Worm (Caenorhabditis elegans) whole organism, L4 larva: ENCODE results near the gene K03A11.6.

Source experiments
- F37D6.2 ChIP-seq: sonication (generic microtip); optimal IDR thresholded peaks from 2 replicates; lab custom pipeline; 2016; ENCODE audit warnings: mild to moderate bottlenecking, missing genetic modification characterization, missing compliant biosample characterization
- F49E8.2 ChIP-seq: sonication (generic microtip); optimal IDR thresholded peaks from 2 replicates; lab custom pipeline; 2016; ENCODE audit warnings: missing compliant biosample characterization, mild to moderate bottlenecking, missing genetic modification characterization, borderline replicate concordance
- Y5F2A.4 ChIP-seq: fragments of 200-800 bp; sonication (Bioruptor generic); optimal IDR thresholded peaks from 2 replicates; lab custom pipeline; 2018; ENCODE audit warnings: mild to moderate bottlenecking, missing genetic modification characterization, missing compliant biosample characterization
- ZK546.5 ChIP-seq, 2 experiments: sonication (generic microtip); optimal IDR thresholded peaks; 2 replicates each; lab custom pipeline; 2017; ENCODE audit warnings: missing biosample characterization in 2 of 2, missing genetic modification characterization in 2 of 2
- aha-1 ChIP-seq: fragments of 150-350 bp; peaks from one replicate; lab custom pipeline; 2014; ENCODE audit warnings: missing biosample characterization, missing genetic modification characterization
- ama-1 ChIP-seq: fragments of 150-350 bp; optimal IDR thresholded peaks from 2 replicates; lab custom pipeline; 2014; ENCODE audit warnings: inconsistent platforms, mixed read lengths
- ceh-20 ChIP-seq: fragments of 200-800 bp; sonication (Bioruptor generic); IDR thresholded peaks from 2 replicates; pipeline ENCODE4 v1.3.6; 2022; ENCODE audit warnings: missing genetic modification reagents, missing genetic modification characterization, missing compliant biosample characterization
- ceh-32 ChIP-seq: sonication (generic microtip); optimal IDR thresholded peaks from 2 replicates; lab custom pipeline; 2016; ENCODE audit warnings: mild to moderate bottlenecking, missing genetic modification characterization, missing compliant biosample characterization; ENCODE audit not compliant: poor library complexity
- ceh-62 ChIP-seq: sonication (generic microtip); optimal IDR thresholded peaks from 2 replicates; lab custom pipeline; 2017; ENCODE audit warnings: missing biosample characterization, missing genetic modification characterization
- ceh-82 ChIP-seq: sonication (generic microtip); optimal IDR thresholded peaks from 2 replicates; lab custom pipeline; 2017; ENCODE audit warnings: missing biosample characterization, missing genetic modification characterization
- ces-1 ChIP-seq: fragments of 150-350 bp; sonication (generic microtip); optimal IDR thresholded peaks from 4 replicates; lab custom pipeline; 2014; ENCODE audit warnings: missing biosample characterization, missing genetic modification reagents, missing genetic modification characterization
- cey-2 ChIP-seq: sonication (generic microtip); optimal IDR thresholded peaks from 3 replicates; lab custom pipeline; 2017; ENCODE audit warnings: missing genetic modification characterization, mild to moderate bottlenecking, missing compliant biosample characterization, antibody characterized with exemption, borderline replicate concordance; ENCODE audit not compliant: insufficient read depth
- daf-16 ChIP-seq, 3 experiments: sonication (generic microtip); optimal IDR thresholded peaks; 2 replicates each; lab custom pipeline; 2016 to 2017; ENCODE audit warnings: missing genetic modification characterization in 3 of 3, missing genetic modification reagents in 3 of 3, mild to moderate bottlenecking in 2 of 3, missing compliant biosample characterization in 2 of 3, missing biosample characterization in 1 of 3, moderate library complexity in 1 of 3
- daf-19 ChIP-seq: fragments of 200-800 bp; sonication (Bioruptor generic); conservative IDR thresholded peaks from 2 replicates; pipeline ENCODE4 v1.3.6; 2022; ENCODE audit warnings: missing genetic modification characterization, missing compliant biosample characterization
- dmd-9 ChIP-seq: fragments of 200-800 bp; sonication (Bioruptor generic); IDR thresholded peaks from 2 replicates; pipeline ENCODE4 v1.3.6; 2022; ENCODE audit warnings: missing genetic modification reagents, missing genetic modification characterization, missing compliant biosample characterization
- egl-43 ChIP-seq: fragments of 200-800 bp; sonication (Bioruptor generic); IDR thresholded peaks from 2 replicates; pipeline ENCODE4 v1.3.6; 2022; ENCODE audit warnings: missing genetic modification reagents, missing genetic modification characterization, missing compliant biosample characterization
- fkh-10 ChIP-seq: fragments of 150-350 bp; optimal IDR thresholded peaks from 2 replicates; lab custom pipeline; 2014; ENCODE audit warnings: missing biosample characterization, missing genetic modification reagents, missing genetic modification characterization
- fos-1 ChIP-seq: fragments of 150-350 bp; optimal IDR thresholded peaks from 2 replicates; lab custom pipeline; 2014; ENCODE audit warnings: missing biosample characterization, missing genetic modification characterization
- hlh-11 ChIP-seq: fragments of 200-800 bp; sonication (Bioruptor generic); optimal IDR thresholded peaks from 2 replicates; lab custom pipeline; 2018; ENCODE audit warnings: mild to moderate bottlenecking, missing genetic modification characterization, missing compliant biosample characterization
- hlh-30 ChIP-seq: sonication (generic microtip); optimal IDR thresholded peaks from 2 replicates; lab custom pipeline; 2017; ENCODE audit warnings: antibody characterized with exemption, mild to moderate bottlenecking, missing genetic modification characterization, missing compliant biosample characterization; ENCODE audit not compliant: insufficient read depth
- mdl-1 ChIP-seq, 2 experiments: fragments of 150-350 bp in 1 of 2; sonication (generic microtip) in 1 of 2; optimal IDR thresholded peaks; 2 replicates each; lab custom pipeline; 2014 to 2017; ENCODE audit warnings: missing biosample characterization in 2 of 2, missing genetic modification characterization in 2 of 2
- mep-1 ChIP-seq: fragments of 150-350 bp; sonication (generic microtip); optimal IDR thresholded peaks from 3 replicates; lab custom pipeline; 2014; ENCODE audit warnings: missing biosample characterization, missing genetic modification characterization
- mxl-2 ChIP-seq: fragments of 200-800 bp; sonication (Bioruptor generic); conservative IDR thresholded peaks from 2 replicates; pipeline ENCODE4 v1.3.6; 2022; ENCODE audit warnings: missing genetic modification reagents, missing genetic modification characterization, missing compliant biosample characterization
- nhr-10 ChIP-seq: fragments of 150-350 bp; optimal IDR thresholded peaks from 2 replicates; lab custom pipeline; 2014; ENCODE audit warnings: missing biosample characterization, missing genetic modification characterization
- nhr-237 ChIP-seq: sonication (generic microtip); optimal IDR thresholded peaks from 2 replicates; lab custom pipeline; 2017; ENCODE audit warnings: missing biosample characterization, missing genetic modification characterization
- nhr-28 ChIP-seq: fragments of 150-350 bp; optimal IDR thresholded peaks from 2 replicates; lab custom pipeline; 2014; ENCODE audit warnings: missing biosample characterization, missing genetic modification characterization
- pqm-1 ChIP-seq: sonication (generic microtip); optimal IDR thresholded peaks from 2 replicates; lab custom pipeline; 2017; ENCODE audit warnings: missing biosample characterization, missing genetic modification characterization
- rbr-2 ChIP-seq: sonication (generic microtip); optimal IDR thresholded peaks from 2 replicates; lab custom pipeline; 2016; ENCODE audit warnings: missing genotype, missing genetic modification characterization, missing compliant biosample characterization
- saeg-2 ChIP-seq: fragments of 200-800 bp; sonication (Bioruptor generic); IDR thresholded peaks from 2 replicates; pipeline ENCODE4 v1.3.6; 2022; ENCODE audit warnings: missing genetic modification reagents, missing genetic modification characterization, missing compliant biosample characterization
- snpc-1.2 ChIP-seq: fragments of 200-800 bp; sonication (Bioruptor generic); IDR thresholded peaks from 2 replicates; pipeline ENCODE4 v1.3.6; 2022; ENCODE audit warnings: missing genetic modification reagents, missing genetic modification characterization, missing compliant biosample characterization
- snpc-4 ChIP-seq: fragments of 150-350 bp; optimal IDR thresholded peaks from 2 replicates; lab custom pipeline; 2014; ENCODE audit warnings: missing biosample characterization, missing genetic modification characterization
- unc-62 ChIP-seq, 3 experiments: fragments of 150-350 bp in 1 of 3; sonication (generic microtip); optimal IDR thresholded peaks in 2 of 3; peaks in 1 of 3; 1 replicate in 1 of 3; 2 replicates in 2 of 3; lab custom pipeline; 2014 to 2017; ENCODE audit warnings: missing biosample characterization in 3 of 3, missing genetic modification characterization in 3 of 3, missing genetic modification reagents in 3 of 3, missing genotype in 1 of 3
- ztf-11 ChIP-seq: fragments of 150-350 bp; optimal IDR thresholded peaks from 2 replicates; lab custom pipeline; 2014; ENCODE audit warnings: missing biosample characterization, missing genetic modification characterization

The K03A11.6 gene

DNA sequence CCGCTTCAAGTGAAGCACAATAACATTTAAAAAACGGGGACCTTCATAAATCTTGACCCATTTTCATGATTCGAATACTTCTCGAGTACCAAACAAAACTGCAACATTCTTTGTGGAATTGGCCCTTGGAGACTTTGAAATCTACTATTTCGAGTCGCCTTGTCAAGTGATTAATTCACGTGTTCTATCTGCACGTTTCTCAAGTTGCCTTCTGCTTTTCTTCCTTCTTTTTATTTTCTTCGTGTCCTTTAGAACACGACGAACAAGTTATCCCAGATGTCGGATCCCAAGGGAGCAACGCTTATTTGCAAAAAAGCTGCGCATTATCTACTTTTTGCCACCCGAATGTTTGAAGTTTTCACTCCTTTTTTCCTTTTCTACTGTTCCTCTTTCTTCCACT, 5.7 kb downstream of the K03A11.6 start:
- TF ChIP-seq ceh-62 (tag; lab: Kevin White, UChicago) (no peak), ztf-11 (no peak), dmd-9 (no peak), daf-19 (GFP tag; lab: Robert Waterston, UW) (no peak), nhr-237 (tag; lab: Kevin White, UChicago) (no peak), ceh-20 (GFP tag; lab: Robert Waterston, UW) (0 out of 2 replicates have a peak, but pooled peaks have one; percentile 37), F37D6.2 (no peak), nhr-10 (tag; lab: Kevin White, UChicago) (no peak), mep-1 (no peak), fkh-10 (GFP tag; lab: Kevin White, UChicago) (no peak), egl-43 (GFP tag; lab: Robert Waterston, UW) (no peak), ces-1 (GFP tag; lab: Kevin White, UChicago) (no peak), snpc-4 (tag; lab: Kevin White, UChicago) (no peak), cey-2 (tag; lab: Kevin White, UChicago) (no peak), mxl-2 (GFP tag; lab: Robert Waterston, UW) (no peak), hlh-30 (tag; lab: Kevin White, UChicago) (peak; percentile 37), ama-1 (lab: Kevin White, UChicago) (no peak), fos-1 (tag; lab: Kevin White, UChicago) (no peak), snpc-1.2 (GFP tag; lab: Robert Waterston, UW) (no peak), unc-62 (GFP tag; optimal IDR thresholded peaks at IDR 0.05 in 1 of 2; lab: Kevin White, UChicago) (peak in 1 of 2 experiments; percentile 98), unc-62 (tag; optimal IDR thresholded peaks at IDR 0.05; lab: Kevin White, UChicago) (no peak), saeg-2 (GFP tag; lab: Robert Waterston, UW) (no peak)

ce11 chrX:13062934-13063585, 7.4 kb downstream of the K03A11.6 start, which contains the start of gene K03A11.5:
Gene K03A11.5 (plus strand): TSS chrX:13063535.
- no peak for TF ChIP-seq rbr-2
- TF ChIP-seq nhr-28 (tag; lab: Kevin White, UChicago) = peak; percentile 23
- TF ChIP-seq pqm-1 (tag; lab: Kevin White, UChicago) = peak; percentile 58
- TF ChIP-seq aha-1 (tag; lab: Kevin White, UChicago) = peak; percentile 30
- TF ChIP-seq daf-16 (GFP tag; optimal IDR thresholded peaks at IDR 0.05; lab: Kevin White, UChicago) = no peak
- TF ChIP-seq daf-16 (tag; optimal IDR thresholded peaks at IDR 0.05; lab: Kevin White, UChicago) = peak; percentile 57

- TF ChIP-seq ceh-82 (no peak), ZK546.5 (tag; optimal IDR thresholded peaks at IDR 0.05; lab: Kevin White, UChicago) (no peak), Y5F2A.4 (GFP tag; lab: Kevin White, UChicago) (no peak), hlh-11 (tag; lab: Kevin White, UChicago) (no peak), ceh-32 (tag; lab: Kevin White, UChicago) (no peak), fos-1 (tag; lab: Kevin White, UChicago) (no peak), F49E8.2 (tag; lab: Kevin White, UChicago) (no peak), ztf-11 (no peak), nhr-10 (tag; lab: Kevin White, UChicago) (no peak)
These were observed 15.5 kb downstream of the K03A11.6 start, which contains the start of gene cpx-2 for ce11 chrX:13071120-13071519. Gene cpx-2 (minus strand): TSS chrX:13071220.

ce11 chrX:13074373-13074772, 18.7 kb downstream of the K03A11.6 start, which contains the start of gene ceh-28:
Gene ceh-28 (plus strand): TSS chrX:13074673.
- no peak for TF ChIP-seq mdl-1 (tag; optimal IDR thresholded peaks at IDR 0.05; lab: Kevin White, UChicago)
